Worm (Caenorhabditis elegans) whole organism, early embryonic: Measurements from ENCODE around the gene F43G6.7.

ENCODE experiments used
- B0310.2 ChIP-seq: sonication (generic microtip); optimal IDR thresholded peaks from 2 replicates; lab custom pipeline; 2016; ENCODE audit warnings: mild to moderate bottlenecking, missing genetic modification characterization, missing compliant biosample characterization
- F13C5.2 ChIP-seq: sonication (generic microtip); optimal IDR thresholded peaks from 2 replicates; lab custom pipeline; 2017; ENCODE audit warnings: mild to moderate bottlenecking, missing genetic modification characterization, inconsistent platforms, missing compliant biosample characterization
- aly-1 ChIP-seq: sonication (generic microtip); optimal IDR thresholded peaks from 2 replicates; lab custom pipeline; 2016; ENCODE audit warnings: missing genetic modification characterization, missing compliant biosample characterization
- ama-1 ChIP-seq: fragments of 150-350 bp; optimal IDR thresholded peaks from 2 replicates; lab custom pipeline; 2014
- ceh-13 ChIP-seq: fragments of 200-800 bp; sonication (Bioruptor generic); optimal IDR thresholded peaks from 2 replicates; lab custom pipeline; 2018; ENCODE audit warnings: mild to moderate bottlenecking, missing genetic modification characterization, missing compliant biosample characterization
- ceh-36 ChIP-seq: sonication (generic microtip); optimal IDR thresholded peaks from 2 replicates; lab custom pipeline; 2016; ENCODE audit warnings: missing genetic modification characterization, inconsistent platforms, missing compliant biosample characterization
- ets-7 ChIP-seq: sonication (generic microtip); optimal IDR thresholded peaks from 2 replicates; lab custom pipeline; 2016; ENCODE audit warnings: missing genotype, missing genetic modification characterization, missing compliant biosample characterization
- flt-1 ChIP-seq: fragments of 200-800 bp; sonication (Bioruptor generic); IDR thresholded peaks from 2 replicates; pipeline ENCODE4 v1.3.6; 2022; ENCODE audit warnings: missing genetic modification characterization, missing compliant biosample characterization
- hmbx-1 ChIP-seq: sonication (generic microtip); optimal IDR thresholded peaks from 2 replicates; lab custom pipeline; 2016; ENCODE audit warnings: mild to moderate bottlenecking, missing genetic modification characterization, missing compliant biosample characterization
- hmg-4 ChIP-seq: fragments of 200-800 bp; sonication (Bioruptor generic); optimal IDR thresholded peaks from 2 replicates; lab custom pipeline; 2018; ENCODE audit warnings: mild to moderate bottlenecking, missing genetic modification characterization, missing compliant biosample characterization
- hnd-1 ChIP-seq: sonication (generic microtip); optimal IDR thresholded peaks from 2 replicates; lab custom pipeline; 2016; ENCODE audit warnings: missing genetic modification characterization, missing compliant biosample characterization
- pes-1 ChIP-seq: fragments of 200-800 bp; sonication (Bioruptor generic); IDR thresholded peaks from 2 replicates; pipeline ENCODE4 v1.3.6; 2022; ENCODE audit warnings: missing genetic modification reagents, missing genetic modification characterization, missing compliant biosample characterization
- scrt-1 ChIP-seq: fragments of 200-800 bp; sonication (Bioruptor generic); IDR thresholded peaks from 2 replicates; pipeline ENCODE4 v1.3.6; 2022; ENCODE audit warnings: missing genetic modification characterization, missing compliant biosample characterization
- sea-1 ChIP-seq: fragments of 200-800 bp; sonication (Bioruptor generic); conservative IDR thresholded peaks from 2 replicates; pipeline ENCODE4 v1.3.6; 2022; ENCODE audit warnings: missing genetic modification characterization, missing compliant biosample characterization
- tbx-11 ChIP-seq: fragments of 200-800 bp; sonication (Bioruptor generic); IDR thresholded peaks from 2 replicates; pipeline ENCODE4 v1.3.6; 2022; ENCODE audit warnings: missing genetic modification characterization, missing compliant biosample characterization
- tbx-37 ChIP-seq: fragments of 200-800 bp; sonication (Bioruptor generic); conservative IDR thresholded peaks from 2 replicates; pipeline ENCODE4 v1.3.6; 2022; ENCODE audit warnings: missing genetic modification reagents, missing genetic modification characterization, missing compliant biosample characterization
- tra-4 ChIP-seq: sonication (generic microtip); optimal IDR thresholded peaks from 2 replicates; lab custom pipeline; 2017; ENCODE audit warnings: missing genetic modification characterization, missing compliant biosample characterization

The F43G6.7 gene

DNA sequence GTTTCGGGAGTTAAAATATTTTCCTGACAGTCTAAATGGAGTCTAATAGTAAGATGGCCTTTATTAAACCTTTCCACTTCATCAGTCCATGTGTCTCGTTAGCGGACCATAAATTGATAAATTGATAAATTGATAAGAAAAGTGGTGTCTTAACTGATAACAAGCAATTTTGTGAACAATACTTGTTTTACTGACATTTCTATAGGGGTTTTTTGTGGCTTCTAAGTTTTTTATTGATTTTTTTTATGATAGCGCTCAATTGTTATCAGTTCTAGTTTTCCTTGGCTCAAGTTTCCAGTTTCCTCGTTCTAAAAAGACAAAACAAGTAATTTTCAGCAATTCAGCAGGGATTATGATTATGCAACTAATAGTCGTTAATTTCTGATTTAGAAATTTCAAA is 8.1 kb upstream of the F43G6.7 start, which contains the start of gene F43G6.17:
Gene F43G6.17 (plus strand): TSS at position 301 of the 400 bp plus-strand sequence.
- TF ChIP-seq ets-7 (tag; lab: Kevin White, UChicago) (no peak), F13C5.2 (tag; lab: Kevin White, UChicago) (no peak), hmbx-1 (no peak), ama-1 (lab: Kevin White, UChicago) (no peak), tra-4 (no peak), ceh-36 (tag; lab: Kevin White, UChicago) (no peak), flt-1 (GFP tag; lab: Robert Waterston, UW) (no peak), aly-1 (tag; lab: Kevin White, UChicago) (no peak), scrt-1 (no peak), B0310.2 (no peak), ceh-13 (GFP tag; lab: Kevin White, UChicago) (no peak), tbx-11 (no peak)

DNA sequence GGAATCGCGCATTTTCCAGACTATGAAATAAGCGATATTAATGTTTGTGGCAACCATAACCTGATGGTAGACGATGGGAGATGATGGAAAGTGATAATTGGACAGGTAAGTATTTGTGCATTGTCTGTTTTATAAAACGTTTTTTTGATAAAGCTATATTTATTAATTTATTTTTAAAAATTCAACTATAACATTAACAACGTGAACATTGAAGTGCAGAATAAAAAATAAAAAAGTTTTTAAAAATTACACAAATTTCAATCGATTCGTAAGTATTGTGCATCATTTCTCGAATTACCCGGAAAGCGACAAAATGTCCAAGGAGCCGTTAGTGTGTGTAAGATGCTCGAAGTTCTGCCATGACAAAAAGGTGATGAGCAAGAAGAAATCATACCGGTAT is 4.3 kb upstream of the F43G6.7 start, which contains the start of gene jmjd-1.1:
Gene jmjd-1.1 (plus strand): TSS at position 301 of the 400 bp plus-strand sequence.
- no peak for TF ChIP-seq ama-1 (lab: Kevin White, UChicago)
- no peak for TF ChIP-seq flt-1 (GFP tag; lab: Robert Waterston, UW)
- TF ChIP-seq pes-1 (GFP tag; lab: Robert Waterston, UW): no peak
- no peak for TF ChIP-seq tra-4
- no peak for TF ChIP-seq F13C5.2 (tag; lab: Kevin White, UChicago)
- no peak for TF ChIP-seq ceh-13 (GFP tag; lab: Kevin White, UChicago)
- no peak for TF ChIP-seq scrt-1
- TF ChIP-seq hnd-1 (tag; lab: Kevin White, UChicago): no peak
- no peak for TF ChIP-seq ets-7 (tag; lab: Kevin White, UChicago)
- no peak for TF ChIP-seq ceh-36 (tag; lab: Kevin White, UChicago)
- TF ChIP-seq hmg-4 (GFP tag; lab: Kevin White, UChicago): no peak
- no peak for TF ChIP-seq B0310.2
- no peak for TF ChIP-seq sea-1 (GFP tag; lab: Robert Waterston, UW)
- TF ChIP-seq tbx-37 (GFP tag; lab: Robert Waterston, UW): no peak
- no peak for TF ChIP-seq aly-1 (tag; lab: Kevin White, UChicago)

DNA sequence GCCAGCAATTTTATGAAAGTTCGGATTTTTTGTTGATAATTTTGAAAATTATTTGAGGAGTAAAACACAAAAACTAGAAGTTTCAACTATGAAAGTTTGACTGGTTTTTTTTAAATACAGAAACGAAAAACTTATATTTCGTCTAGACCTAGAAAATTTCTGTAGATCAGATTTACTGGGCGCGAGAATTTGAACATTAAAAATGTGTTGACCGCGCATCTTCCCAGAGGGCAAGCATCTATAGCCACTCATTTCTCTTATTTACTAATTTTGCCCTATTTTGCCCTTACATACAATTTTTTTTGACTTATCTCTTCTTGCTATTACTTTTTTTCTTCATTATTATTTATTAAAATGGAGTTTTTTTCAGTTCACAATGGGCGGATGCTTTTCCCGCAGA is 1.6 kb upstream of the F43G6.7 start, which contains the start of gene F43G6.10:
Gene F43G6.10 (plus strand): TSS at position 371 of the 400 bp plus-strand sequence.
- no peak for TF ChIP-seq tra-4
- no peak for TF ChIP-seq tbx-37 (GFP tag; lab: Robert Waterston, UW)
- TF ChIP-seq scrt-1: no peak
- TF ChIP-seq sea-1 (GFP tag; lab: Robert Waterston, UW): no peak
- TF ChIP-seq B0310.2: no peak
- TF ChIP-seq hnd-1 (tag; lab: Kevin White, UChicago): no peak
- no peak for TF ChIP-seq flt-1 (GFP tag; lab: Robert Waterston, UW)
- TF ChIP-seq hmg-4 (GFP tag; lab: Kevin White, UChicago): no peak
- no peak for TF ChIP-seq pes-1 (GFP tag; lab: Robert Waterston, UW)
- no peak for TF ChIP-seq hmbx-1
- no peak for TF ChIP-seq ets-7 (tag; lab: Kevin White, UChicago)
- no peak for TF ChIP-seq ama-1 (lab: Kevin White, UChicago)
- no peak for TF ChIP-seq ceh-36 (tag; lab: Kevin White, UChicago)
- no peak for TF ChIP-seq F13C5.2 (tag; lab: Kevin White, UChicago)
- no peak for TF ChIP-seq ceh-13 (GFP tag; lab: Kevin White, UChicago)

DNA sequence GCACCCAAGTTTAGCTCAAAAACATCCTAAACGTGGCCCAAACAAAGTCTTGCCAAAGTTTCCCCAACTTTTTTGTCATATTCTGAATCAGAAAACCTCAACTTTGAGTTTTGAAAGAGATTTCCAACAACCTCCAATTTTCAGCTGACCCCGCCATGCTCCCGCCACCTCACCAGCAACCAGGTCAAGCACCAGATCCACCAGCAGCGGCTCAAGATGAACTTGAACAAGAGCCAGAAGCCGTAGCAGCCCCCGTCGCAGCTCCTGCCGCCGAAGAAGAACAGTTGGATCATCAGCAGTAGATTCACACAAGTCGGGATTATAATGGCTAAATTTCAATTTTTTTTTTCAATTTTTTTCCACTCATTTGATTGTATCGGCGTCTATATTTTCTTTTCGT is 651 bp downstream of the F43G6.7 start:
- TF ChIP-seq hmg-4 (GFP tag; lab: Kevin White, UChicago) (no peak), ama-1 (lab: Kevin White, UChicago) (no peak), hmbx-1 (no peak)

DNA sequence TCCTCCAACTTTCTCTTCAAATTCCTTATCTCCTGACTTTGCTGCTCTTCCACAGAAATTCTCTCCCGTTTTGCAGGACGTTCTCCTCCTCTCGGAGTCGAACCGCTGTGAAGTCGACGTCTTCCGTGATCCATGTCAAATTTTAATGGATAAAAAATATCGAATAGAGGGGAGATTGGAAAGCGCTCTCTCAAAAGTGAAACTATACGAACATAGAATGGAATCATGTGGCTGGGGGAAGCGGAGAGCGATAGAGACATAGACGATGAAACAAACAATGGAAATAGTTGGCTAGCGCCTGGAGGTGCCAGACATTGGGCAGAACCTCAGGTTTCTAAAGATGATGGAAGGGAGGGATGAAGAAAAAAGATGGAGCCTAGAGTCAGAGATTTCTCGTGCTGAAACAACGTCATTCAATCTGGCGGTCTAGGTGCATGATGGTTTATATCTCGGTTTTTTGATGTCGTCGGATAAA is 3.3 kb downstream of the F43G6.7 start, which contains the start of gene F43G6.8:
Gene F43G6.8 (minus strand): TSS at position 198 of the 475 bp plus-strand sequence.
- no peak for TF ChIP-seq tbx-37 (GFP tag; lab: Robert Waterston, UW)
- TF ChIP-seq hmg-4 (GFP tag; lab: Kevin White, UChicago): peak; percentile 37

DNA sequence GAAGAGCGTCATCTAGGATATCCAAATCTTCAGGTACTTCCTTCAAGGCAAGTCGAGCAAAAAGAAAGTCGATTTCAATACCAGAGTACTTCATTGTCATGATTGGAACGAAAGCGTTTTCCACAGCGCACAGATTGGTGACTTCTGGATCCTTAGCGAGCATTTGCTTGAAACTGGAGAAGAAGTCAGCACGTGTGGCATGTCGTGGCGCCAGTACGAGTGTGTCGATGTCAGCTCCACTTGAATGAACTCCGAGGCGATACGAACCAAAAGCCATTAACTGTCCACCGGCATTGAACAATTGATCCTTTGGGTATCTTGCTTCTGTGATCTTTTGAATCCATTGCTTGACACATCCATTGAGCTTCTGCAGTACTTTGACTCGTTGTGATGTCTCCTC is 5.4 kb downstream of the F43G6.7 start:
- TF ChIP-seq aly-1 (tag; lab: Kevin White, UChicago): no peak
- no peak for TF ChIP-seq ceh-13 (GFP tag; lab: Kevin White, UChicago)
- no peak for TF ChIP-seq hmbx-1
- no peak for TF ChIP-seq ceh-36 (tag; lab: Kevin White, UChicago)
- TF ChIP-seq ets-7 (tag; lab: Kevin White, UChicago): no peak

DNA sequence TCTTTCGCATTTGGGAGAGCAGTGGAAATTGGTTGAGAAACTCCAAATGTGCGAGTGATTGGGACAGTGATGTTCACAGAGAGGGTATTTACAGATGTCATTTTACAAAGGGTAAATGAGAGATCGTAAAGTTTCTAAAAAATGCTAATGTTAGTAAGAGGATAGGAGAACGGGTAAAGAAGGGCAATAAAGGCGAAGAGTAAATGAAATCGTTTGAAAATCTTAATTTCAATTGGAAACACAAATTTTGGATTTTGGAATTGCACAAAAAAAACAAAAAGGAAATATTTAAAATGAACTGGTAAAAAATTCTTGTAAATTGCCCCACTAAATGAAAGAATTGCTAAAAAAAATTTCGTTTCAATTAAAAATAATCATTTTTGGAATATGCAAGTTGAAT is 5.9 kb downstream of the F43G6.7 start, which contains the start of gene pap-3:
Gene pap-3 (minus strand): TSS at position 101 of the 400 bp plus-strand sequence.
- TF ChIP-seq ceh-13 (GFP tag; lab: Kevin White, UChicago): no peak
- TF ChIP-seq hmbx-1: no peak

DNA sequence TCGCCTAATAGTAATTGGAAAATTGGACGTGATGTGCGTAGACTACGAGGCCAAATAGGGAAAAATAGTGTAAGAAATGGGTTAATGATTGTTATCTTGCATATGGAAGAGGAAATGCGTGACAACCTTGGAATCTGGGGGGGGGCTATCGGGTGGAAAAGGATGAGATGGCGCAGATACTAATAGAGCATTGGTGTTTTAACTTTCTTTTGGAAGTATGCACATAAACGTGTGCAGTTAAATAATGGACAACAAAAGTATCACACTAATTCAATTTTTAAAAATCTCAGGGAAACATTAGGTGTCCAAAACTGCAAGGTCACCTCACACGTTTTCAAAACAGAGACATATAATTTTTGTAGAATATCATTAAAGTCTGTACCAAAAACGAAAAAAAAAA is 9.2 kb downstream of the F43G6.7 start, which contains the start of gene Y6D1A.2:
Gene Y6D1A.2 (minus strand): TSS at position 101 of the 400 bp plus-strand sequence.
- no peak for TF ChIP-seq B0310.2
- no peak for TF ChIP-seq ama-1 (lab: Kevin White, UChicago)
- TF ChIP-seq scrt-1: no peak
- TF ChIP-seq sea-1 (GFP tag; lab: Robert Waterston, UW): no peak
- TF ChIP-seq hmg-4 (GFP tag; lab: Kevin White, UChicago): no peak
- no peak for TF ChIP-seq pes-1 (GFP tag; lab: Robert Waterston, UW)
- TF ChIP-seq ets-7 (tag; lab: Kevin White, UChicago): no peak
